Worm (Caenorhabditis elegans): Measurements from ENCODE around the gene Y39A1A.22.

Gene Y39A1A.22

ce11 chrIII:10657661-10658060 lies 49.2 kb downstream of the Y39A1A.22 start:
- no peak for TF ChIP-seq ztf-23 (GFP tag; IDR thresholded peaks at IDR 0.05)

DNA sequence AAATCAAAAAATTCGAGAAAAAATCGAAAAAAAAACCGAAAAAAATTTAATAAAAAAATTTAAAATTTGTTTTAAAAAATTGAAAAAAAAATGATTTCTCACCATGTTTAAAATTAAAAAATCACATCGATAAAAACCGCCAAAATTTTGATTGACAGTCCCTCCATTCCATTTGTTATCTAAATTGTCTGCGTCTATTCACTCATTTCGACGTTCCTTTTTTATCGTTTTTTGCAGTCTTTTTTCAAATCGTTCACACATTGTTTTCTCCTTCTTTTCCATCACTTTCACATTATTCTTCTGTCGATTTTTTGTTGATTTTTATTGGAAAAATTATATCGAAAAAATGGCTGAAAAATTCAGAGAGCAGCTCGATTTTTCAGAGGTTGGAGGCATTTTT lies 50.8 kb downstream of the Y39A1A.22 start:
- TF ChIP-seq flt-1 (GFP tag; IDR thresholded peaks at IDR 0.05): no peak
- TF ChIP-seq cog-1 (tag; optimal IDR thresholded peaks at IDR 0.05): no peak

DNA sequence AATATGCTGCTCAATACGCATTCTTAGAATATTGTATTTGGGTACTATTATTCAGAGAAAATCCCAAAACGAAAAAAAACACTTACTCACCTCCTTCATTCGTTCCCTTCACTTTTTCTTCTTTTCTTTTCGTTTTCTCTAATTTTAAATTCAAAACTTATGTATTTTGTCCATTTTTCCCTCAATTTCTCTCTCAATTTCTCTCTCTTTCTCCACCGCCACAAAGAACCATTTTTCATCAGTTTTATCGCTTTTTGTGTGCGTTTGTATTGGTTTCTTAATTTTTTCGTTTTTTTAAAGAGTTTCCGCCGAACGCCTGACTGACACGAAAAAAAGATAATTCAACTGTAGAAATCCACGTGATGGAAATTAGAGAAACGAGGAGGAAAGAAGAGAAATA lies 52.1 kb downstream of the Y39A1A.22 start, which contains the start of gene cnt-2:
Gene cnt-2 (plus strand): TSS at position 301 of the 400 bp plus-strand sequence.
- TF ChIP-seq T22C8.4 (GFP tag; IDR thresholded peaks at IDR 0.05): no peak
- no peak for TF ChIP-seq ztf-29 (GFP tag; IDR thresholded peaks at IDR 0.05)
- TF ChIP-seq tab-1 (GFP tag; IDR thresholded peaks at IDR 0.05): no peak

DNA sequence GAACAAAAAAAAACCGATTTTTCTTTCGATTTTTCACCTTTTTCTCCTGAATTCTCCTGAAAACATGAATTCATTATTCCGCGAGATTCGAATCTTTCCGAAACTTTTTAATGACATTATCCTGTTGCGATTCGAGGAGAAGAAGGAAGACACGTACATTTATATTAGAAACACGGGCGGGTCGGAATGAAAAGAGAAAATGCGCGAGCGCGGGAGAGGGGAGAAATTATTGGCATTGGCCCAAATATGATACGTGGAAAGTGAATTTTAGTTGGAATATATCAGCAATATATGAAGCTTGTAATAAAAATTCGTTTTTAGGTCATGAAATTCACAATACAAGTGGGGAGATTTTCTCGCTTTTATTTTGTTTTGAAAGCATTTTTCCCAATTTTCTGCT lies 53.3 kb downstream of the Y39A1A.22 start:
- TF ChIP-seq cog-1 (tag; optimal IDR thresholded peaks at IDR 0.05): no peak
- no peak for TF ChIP-seq tab-1 (GFP tag; IDR thresholded peaks at IDR 0.05)
- TF ChIP-seq ztf-29 (GFP tag; IDR thresholded peaks at IDR 0.05): no peak
- no peak for TF ChIP-seq ref-1 (GFP tag; conservative IDR thresholded peaks at IDR 0.05)
- no peak for TF ChIP-seq flt-1 (GFP tag; IDR thresholded peaks at IDR 0.05)
- no peak for TF ChIP-seq ztf-23 (GFP tag; IDR thresholded peaks at IDR 0.05)
- TF ChIP-seq med-1 (GFP tag; optimal IDR thresholded peaks at IDR 0.05; ENCODE audit: insufficient read depth): no peak
- no peak for TF ChIP-seq T22C8.4 (GFP tag; IDR thresholded peaks at IDR 0.05)
- no peak for TF ChIP-seq klf-2 (GFP tag; conservative IDR thresholded peaks at IDR 0.05)

- TF ChIP-seq ref-1 (GFP tag; conservative IDR thresholded peaks at IDR 0.05) (no peak), T22C8.4 (GFP tag; IDR thresholded peaks at IDR 0.05) (no peak), klf-2 (GFP tag; conservative IDR thresholded peaks at IDR 0.05) (no peak), tab-1 (GFP tag; IDR thresholded peaks at IDR 0.05) (no peak), ztf-23 (GFP tag; IDR thresholded peaks at IDR 0.05) (no peak), cog-1 (tag; optimal IDR thresholded peaks at IDR 0.05) (no peak), flt-1 (GFP tag; IDR thresholded peaks at IDR 0.05) (no peak), med-1 (GFP tag; optimal IDR thresholded peaks at IDR 0.05; ENCODE audit: insufficient read depth) (no peak), ztf-29 (GFP tag; IDR thresholded peaks at IDR 0.05) (no peak)
These were observed 54.0 kb downstream of the Y39A1A.22 start for ce11 chrIII:10652833-10653232.

All from whole organism, midembryonic.